Fruit fly (Drosophila melanogaster) whole organism, embryonic: ENCODE data around the gene CG33986.
A peak's percentile ranks its signal among the peaks of the same experiment; 100 is the strongest.

Source experiments
- Atf3 ChIP-seq: fragments of 200-800 bp; sonication (Bioruptor generic); optimal IDR thresholded peaks from 3 replicates; lab custom pipeline; 2016; ENCODE audit warnings: missing biosample characterization, missing genetic modification characterization
- B-H2 ChIP-seq: fragments of 200-800 bp; sonication (Bioruptor generic); optimal IDR thresholded peaks from 2 replicates; lab custom pipeline; 2018; ENCODE audit warnings: missing biosample characterization, mild to moderate bottlenecking, missing genetic modification characterization
- BEAF-32 ChIP-seq: fragments of 200-800 bp; sonication (Bioruptor generic); optimal IDR thresholded peaks from 3 replicates; lab custom pipeline; 2017; ENCODE audit warnings: missing biosample characterization, missing genetic modification characterization, mild to moderate bottlenecking, moderate library complexity, missing genetic modification reagents
- CG10147 ChIP-seq: fragments of 200-800 bp; sonication (Bioruptor generic); optimal IDR thresholded peaks from 2 replicates; lab custom pipeline; 2019; ENCODE audit warnings: missing biosample characterization, mild to moderate bottlenecking, missing genetic modification characterization, moderate library complexity
- CG1024 ChIP-seq: fragments of 200-800 bp; sonication (Bioruptor generic); IDR thresholded peaks from 2 replicates; pipeline ENCODE4 v1.3.6; 2022; ENCODE audit warnings: missing biosample characterization, missing genetic modification characterization
- CG11093 ChIP-seq: fragments of 200-800 bp; sonication (Bioruptor generic); IDR thresholded peaks from 3 replicates; pipeline ENCODE4 v1.3.6; 2022; ENCODE audit warnings: missing biosample characterization, missing genetic modification characterization
- CG11247 ChIP-seq: fragments of 200-800 bp; sonication (Bioruptor generic); IDR thresholded peaks from 2 replicates; pipeline ENCODE4 v1.3.6; 2022; ENCODE audit warnings: missing biosample characterization, missing genetic modification characterization
- CG13123 ChIP-seq: fragments of 200-800 bp; sonication (Bioruptor generic); optimal IDR thresholded peaks from 2 replicates; lab custom pipeline; 2016; ENCODE audit warnings: missing biosample characterization, missing genetic modification characterization
- CG13287 ChIP-seq: fragments of 200-800 bp; sonication (Bioruptor generic); IDR thresholded peaks from 2 replicates; pipeline ENCODE4 v1.3.6; 2022; ENCODE audit warnings: missing biosample characterization, missing genetic modification characterization; ENCODE audit not compliant: partially characterized antibody
- CG15011 ChIP-seq: fragments of 200-800 bp; sonication (Bioruptor generic); optimal IDR thresholded peaks from 3 replicates; lab custom pipeline; 2018; ENCODE audit warnings: missing biosample characterization, mild to moderate bottlenecking, missing genetic modification characterization
- CG17186 ChIP-seq: fragments of 200-800 bp; sonication (Bioruptor generic); optimal IDR thresholded peaks from 3 replicates; lab custom pipeline; 2017; ENCODE audit warnings: missing biosample characterization, missing genetic modification reagents, missing genetic modification characterization
- CG2129 ChIP-seq: fragments of 200-800 bp; sonication (Bioruptor generic); IDR thresholded peaks from 2 replicates; pipeline ENCODE4 v1.3.6; 2022; ENCODE audit warnings: missing biosample characterization, missing genetic modification characterization; ENCODE audit not compliant: partially characterized antibody
- CG2202 ChIP-seq: fragments of 200-800 bp; sonication (Bioruptor generic); optimal IDR thresholded peaks from 2 replicates; lab custom pipeline; 2018; ENCODE audit warnings: missing biosample characterization, mild to moderate bottlenecking, missing genetic modification characterization
- CG2678 ChIP-seq: fragments of 200-800 bp; sonication (Bioruptor generic); optimal IDR thresholded peaks from 3 replicates; lab custom pipeline; 2019; ENCODE audit warnings: missing biosample characterization, mild to moderate bottlenecking, missing genetic modification characterization, moderate library complexity
- CG2889 ChIP-seq: fragments of 200-800 bp; sonication (Bioruptor generic); IDR thresholded peaks from 3 replicates; pipeline ENCODE4 v1.3.6; 2022; ENCODE audit warnings: missing biosample characterization, missing genetic modification characterization
- CG30431 ChIP-seq: fragments of 200-800 bp; sonication (Bioruptor generic); optimal IDR thresholded peaks from 2 replicates; lab custom pipeline; 2017; ENCODE audit warnings: missing biosample characterization, missing genetic modification characterization
- CG4360 ChIP-seq: fragments of 200-800 bp; sonication (Bioruptor generic); IDR thresholded peaks from 2 replicates; pipeline ENCODE4 v1.3.6; 2022; ENCODE audit warnings: missing biosample characterization, missing genetic modification characterization
- CG5245 ChIP-seq: fragments of 200-800 bp; sonication (Bioruptor generic); optimal IDR thresholded peaks from 3 replicates; lab custom pipeline; 2016; ENCODE audit warnings: missing biosample characterization, missing genetic modification characterization
- CG6175 ChIP-seq: fragments of 200-800 bp; sonication (Bioruptor generic); IDR thresholded peaks from 3 replicates; pipeline ENCODE4 v1.3.6; 2022; ENCODE audit warnings: missing biosample characterization, missing genetic modification characterization
- CG6813 ChIP-seq: fragments of 200-800 bp; sonication (Bioruptor generic); optimal IDR thresholded peaks from 2 replicates; lab custom pipeline; 2017; ENCODE audit warnings: missing biosample characterization, missing genetic modification characterization, mild to moderate bottlenecking, moderate library complexity, missing genetic modification reagents
- CG7963 ChIP-seq: fragments of 200-800 bp; sonication (Bioruptor generic); IDR thresholded peaks from 3 replicates; pipeline ENCODE4 v1.3.6; 2022; ENCODE audit warnings: missing biosample characterization, missing genetic modification characterization; ENCODE audit not compliant: partially characterized antibody
- CG8359 ChIP-seq: fragments of 200-800 bp; sonication (Bioruptor generic); optimal IDR thresholded peaks from 2 replicates; lab custom pipeline; 2017; ENCODE audit warnings: missing biosample characterization, mild to moderate bottlenecking, missing genetic modification characterization, borderline replicate concordance
- CG8924 ChIP-seq: fragments of 200-800 bp; optimal IDR thresholded peaks from 3 replicates; lab custom pipeline; 2019; ENCODE audit warnings: missing biosample characterization, mild to moderate bottlenecking, missing genetic modification characterization, moderate library complexity
- CG8944 ChIP-seq: fragments of 200-800 bp; sonication (Bioruptor generic); optimal IDR thresholded peaks from 3 replicates; lab custom pipeline; 2016; ENCODE audit warnings: missing biosample characterization, missing genetic modification characterization
- CG9609 ChIP-seq: fragments of 200-800 bp; sonication (Bioruptor generic); optimal IDR thresholded peaks from 3 replicates; lab custom pipeline; 2016; ENCODE audit warnings: missing biosample characterization, missing genetic modification characterization
- CG9727 ChIP-seq: fragments of 200-800 bp; sonication (Bioruptor generic); optimal IDR thresholded peaks from 3 replicates; lab custom pipeline; 2017; ENCODE audit warnings: missing biosample characterization, mild to moderate bottlenecking, missing genetic modification characterization
- CkIIα-i1 ChIP-seq: fragments of 200-800 bp; sonication (Bioruptor generic); IDR thresholded peaks from 2 replicates; pipeline ENCODE4 v1.3.6; 2022; ENCODE audit warnings: missing biosample characterization, missing genetic modification characterization
- Eip74EF ChIP-seq, 2 experiments: fragments of 200-800 bp in 1 of 2; fragments of >200 bp in 1 of 2; sonication (Bioruptor generic) in 1 of 2; optimal IDR thresholded peaks; 2 replicates each; lab custom pipeline; 2017 to 2019; ENCODE audit warnings: missing biosample characterization in 2 of 2, missing genetic modification characterization in 2 of 2, mild to moderate bottlenecking in 1 of 2, moderate library complexity in 1 of 2
- Fer2 ChIP-seq: fragments of 200-800 bp; sonication (Bioruptor generic); optimal IDR thresholded peaks from 2 replicates; lab custom pipeline; 2018; ENCODE audit warnings: missing biosample characterization, mild to moderate bottlenecking, missing genetic modification characterization, moderate library complexity
- HLH3B ChIP-seq: fragments of 200-800 bp; sonication (Bioruptor generic); IDR thresholded peaks from 2 replicates; pipeline ENCODE4 v1.3.6; 2022; ENCODE audit warnings: missing biosample characterization, missing genetic modification characterization
- HLHmδ ChIP-seq: fragments of 200-800 bp; sonication (Bioruptor generic); optimal IDR thresholded peaks from 2 replicates; lab custom pipeline; 2018; ENCODE audit warnings: missing biosample characterization, mild to moderate bottlenecking, missing genetic modification characterization, moderate library complexity
- Hand ChIP-seq: fragments of 200-800 bp; sonication (Bioruptor generic); optimal IDR thresholded peaks from 2 replicates; lab custom pipeline; 2017; ENCODE audit warnings: mild to moderate bottlenecking, missing biosample characterization, missing genetic modification reagents, missing genetic modification characterization
- Jarid2 ChIP-seq: fragments of 200-800 bp; sonication (Bioruptor generic); optimal IDR thresholded peaks from 3 replicates; lab custom pipeline; 2017; ENCODE audit warnings: mild to moderate bottlenecking, missing biosample characterization, missing genetic modification reagents, missing genetic modification characterization
- Neu2 ChIP-seq: fragments of 200-800 bp; sonication (Bioruptor generic); optimal IDR thresholded peaks from 3 replicates; lab custom pipeline; 2016; ENCODE audit warnings: missing biosample characterization, missing genetic modification characterization, borderline replicate concordance
- Nf-YA ChIP-seq: fragments of 200-800 bp; sonication (Bioruptor generic); IDR thresholded peaks from 2 replicates; pipeline ENCODE4 v1.3.6; 2022; ENCODE audit warnings: missing biosample characterization, missing genetic modification characterization
- Nf-YB ChIP-seq: fragments of 200-800 bp; sonication (Bioruptor generic); optimal IDR thresholded peaks from 3 replicates; lab custom pipeline; 2019; ENCODE audit warnings: missing biosample characterization, mild to moderate bottlenecking, missing genetic modification characterization, moderate library complexity
- PHDP ChIP-seq: fragments of 200-800 bp; sonication (Bioruptor generic); optimal IDR thresholded peaks from 3 replicates; lab custom pipeline; 2018; ENCODE audit warnings: missing biosample characterization, mild to moderate bottlenecking, missing genetic modification characterization, moderate library complexity
- Poxn ChIP-seq: fragments of 200-800 bp; sonication (Bioruptor generic); IDR thresholded peaks from 2 replicates; pipeline ENCODE4 v1.3.6; 2022; ENCODE audit warnings: missing biosample characterization, missing genetic modification characterization
- Rfx ChIP-seq: fragments of 200-800 bp; sonication (Bioruptor generic); IDR thresholded peaks from 2 replicates; pipeline ENCODE4 v1.3.6; 2022; ENCODE audit warnings: missing biosample characterization, missing genetic modification characterization
- Xbp1 ChIP-seq: fragments of 200-800 bp; sonication (Bioruptor generic); optimal IDR thresholded peaks from 3 replicates; lab custom pipeline; 2016; ENCODE audit warnings: missing biosample characterization, mild to moderate bottlenecking, missing genetic modification characterization
- cas ChIP-seq: fragments of 200-800 bp; sonication (Bioruptor generic); IDR thresholded peaks from 2 replicates; pipeline ENCODE4 v1.3.6; 2022; ENCODE audit warnings: missing biosample characterization, missing genetic modification characterization
- ci ChIP-seq: fragments of 200-800 bp; sonication (Bioruptor generic); IDR thresholded peaks from 3 replicates; pipeline ENCODE4 v1.3.6; 2022; ENCODE audit warnings: missing biosample characterization, missing genetic modification characterization
- crol ChIP-seq: fragments of 200-800 bp; sonication (Bioruptor generic); IDR thresholded peaks from 2 replicates; pipeline ENCODE4 v1.3.6; 2022; ENCODE audit warnings: missing biosample characterization, missing genetic modification characterization
- hb ChIP-seq: fragments of 200-800 bp; sonication (Bioruptor generic); IDR thresholded peaks from 3 replicates; pipeline ENCODE4 v1.3.6; 2022; ENCODE audit warnings: missing biosample characterization, missing genetic modification characterization; ENCODE audit not compliant: partially characterized antibody
- pita ChIP-seq: fragments of 200-800 bp; sonication (Bioruptor generic); optimal IDR thresholded peaks from 2 replicates; lab custom pipeline; 2017; ENCODE audit warnings: missing biosample characterization, mild to moderate bottlenecking, missing genetic modification characterization
- sens-2 ChIP-seq: fragments of 200-800 bp; sonication (Bioruptor generic); IDR thresholded peaks from 2 replicates; pipeline ENCODE4 v1.3.6; 2022; ENCODE audit warnings: missing biosample characterization, missing genetic modification characterization
- shn ChIP-seq: fragments of 200-800 bp; sonication (Bioruptor generic); optimal IDR thresholded peaks from 3 replicates; lab custom pipeline; 2016; ENCODE audit warnings: missing biosample characterization, missing genetic modification characterization
- stwl ChIP-seq: fragments of 200-800 bp; sonication (Bioruptor generic); optimal IDR thresholded peaks from 3 replicates; lab custom pipeline; 2018; ENCODE audit warnings: missing biosample characterization, mild to moderate bottlenecking, missing genetic modification characterization, moderate library complexity
- unpg ChIP-seq: fragments of 200-800 bp; sonication (Bioruptor generic); optimal IDR thresholded peaks from 3 replicates; lab custom pipeline; 2018; ENCODE audit warnings: missing biosample characterization, mild to moderate bottlenecking, missing genetic modification characterization, moderate library complexity

Gene CG33986

dm6 chr3L:15532368-15533030 lies 7.4 kb upstream of the CG33986 start (continued):
- TF ChIP-seq shn, result no peak
- no peak for TF ChIP-seq B-H2 (GFP tag; lab: Kevin White, UChicago)
- TF ChIP-seq CG6175, result 0 out of 3 replicates have a peak, but pooled peaks have one; percentile 56
- no peak for TF ChIP-seq BEAF-32 (GFP tag; lab: Kevin White, UChicago)
- peak; percentile 67 for TF ChIP-seq CG2678 (tag; lab: Kevin White, UChicago)
- 0 out of 2 replicates have a peak, but pooled peaks have one; percentile 18 for TF ChIP-seq CG11247 (GFP tag; lab: Robert Waterston, UW)
- no peak; the same call in 1 of the 2 replicates for TF ChIP-seq HLH3B (GFP tag; lab: Robert Waterston, UW)
- TF ChIP-seq unpg (GFP tag; lab: Kevin White, UChicago), result no peak
- no peak for TF ChIP-seq CG2129 (GFP tag; lab: Robert Waterston, UW)
- peak; percentile 76 for TF ChIP-seq crol (GFP tag; lab: Robert Waterston, UW)
- peak; percentile 25; the same call in 1 of the 2 replicates for TF ChIP-seq CG13287 (GFP tag; lab: Robert Waterston, UW)
- TF ChIP-seq Poxn (GFP tag; lab: Robert Waterston, UW), result no peak
- TF ChIP-seq Jarid2 (GFP tag; lab: Kevin White, UChicago), result no peak
- TF ChIP-seq cas (GFP tag; lab: Robert Waterston, UW), result no peak
- peak; percentile 3 for TF ChIP-seq Xbp1
- TF ChIP-seq Rfx (GFP tag; lab: Robert Waterston, UW), result peak; percentile 23; the same call in 1 of the 2 replicates
- TF ChIP-seq hb, result no peak
- TF ChIP-seq CG8924 (tag; lab: Kevin White, UChicago), result peak; percentile 17
- no peak for TF ChIP-seq Eip74EF (GFP tag; optimal IDR thresholded peaks at IDR 0.05; lab: Kevin White, UChicago)
- no peak for TF ChIP-seq CG13123
- no peak for TF ChIP-seq Fer2
- no peak for TF ChIP-seq pita
- TF ChIP-seq stwl, result no peak
- no peak for TF ChIP-seq CG15011 (GFP tag; lab: Kevin White, UChicago)
- peak; percentile 53; the same call in 1 of the 2 replicates for TF ChIP-seq Nf-YA
- TF ChIP-seq sens-2 (GFP tag; lab: Robert Waterston, UW), result peak; percentile 52; the same call in 1 of the 2 replicates
- TF ChIP-seq Nf-YB (GFP tag; lab: Kevin White, UChicago), result no peak
- no peak for TF ChIP-seq CG11093
- TF ChIP-seq CG30431 (GFP tag; lab: Kevin White, UChicago), result no peak
- TF ChIP-seq CG10147 (GFP tag; lab: Kevin White, UChicago), result peak; percentile 32
- TF ChIP-seq HLHmδ (GFP tag; lab: Kevin White, UChicago), result no peak
- no peak for TF ChIP-seq Atf3
- TF ChIP-seq ci, result peak; percentile 54; the same call in 2 of the 3 replicates
- TF ChIP-seq CG2202 (tag; lab: Kevin White, UChicago), result no peak
- no peak for TF ChIP-seq CG17186 (GFP tag; lab: Kevin White, UChicago)
- no peak for TF ChIP-seq CG4360 (GFP tag; lab: Robert Waterston, UW)
- no peak for TF ChIP-seq Hand (GFP tag; lab: Kevin White, UChicago)
- no peak for TF ChIP-seq PHDP (tag; lab: Kevin White, UChicago)
- TF ChIP-seq CG8944, result no peak
- TF ChIP-seq CG9727 (GFP tag; lab: Kevin White, UChicago), result peak; percentile 68
- no peak for TF ChIP-seq CG6813 (GFP tag; lab: Kevin White, UChicago)
- no peak for TF ChIP-seq CG5245 (GFP tag; lab: Kevin White, UChicago)
- TF ChIP-seq CG9609, result no peak
- TF ChIP-seq CG1024 (GFP tag; lab: Robert Waterston, UW), result peak; percentile 29; the same call in 1 of the 2 replicates
- TF ChIP-seq CG2889 (GFP tag; lab: Robert Waterston, UW), result no peak
- no peak for TF ChIP-seq Neu2 (GFP tag; lab: Kevin White, UChicago)
- no peak for TF ChIP-seq CG8359 (GFP tag; lab: Kevin White, UChicago)
- no peak for TF ChIP-seq CkIIα-i1 (GFP tag; lab: Robert Waterston, UW)
- TF ChIP-seq CG7963, result no peak
